Worm (Caenorhabditis elegans) whole organism, L2 larva: ENCODE measurements around the gene ace-3.

Experiments used
- C34F6.9 ChIP-seq: fragments of 150-350 bp; optimal IDR thresholded peaks from 2 replicates; lab custom pipeline; 2014; ENCODE audit warnings: missing biosample characterization, missing genetic modification characterization
- F13H6.1 ChIP-seq: sonication (generic microtip); optimal IDR thresholded peaks from 2 replicates; lab custom pipeline; 2016; ENCODE audit warnings: missing genetic modification characterization, missing compliant biosample characterization
- Y55F3AM.14 ChIP-seq: fragments of 200-800 bp; sonication (Bioruptor generic); optimal IDR thresholded peaks from 2 replicates; lab custom pipeline; 2018; ENCODE audit warnings: mild to moderate bottlenecking, missing genetic modification characterization, missing compliant biosample characterization
- ZK546.5 ChIP-seq: sonication (generic microtip); optimal IDR thresholded peaks from 2 replicates; lab custom pipeline; 2017; ENCODE audit warnings: missing biosample characterization, missing genetic modification characterization
- alr-1 ChIP-seq: fragments of 150-350 bp; optimal IDR thresholded peaks from 2 replicates; lab custom pipeline; 2014; ENCODE audit warnings: missing biosample characterization, missing genetic modification characterization
- blmp-1 ChIP-seq: sonication (generic microtip); optimal IDR thresholded peaks from 2 replicates; lab custom pipeline; 2017; ENCODE audit warnings: missing genetic modification characterization, mild to moderate bottlenecking, missing compliant biosample characterization, antibody characterized with exemption, moderate library complexity; ENCODE audit not compliant: insufficient read depth
- crh-2 ChIP-seq: sonication (generic microtip); optimal IDR thresholded peaks from 2 replicates; lab custom pipeline; 2017; ENCODE audit warnings: missing biosample characterization, missing genetic modification characterization
- dmd-4 ChIP-seq: sonication (generic microtip); optimal IDR thresholded peaks from 2 replicates; lab custom pipeline; 2017; ENCODE audit warnings: missing biosample characterization, missing genetic modification characterization
- elt-1 ChIP-seq: fragments of 150-350 bp; optimal IDR thresholded peaks from 2 replicates; lab custom pipeline; 2014; ENCODE audit warnings: missing biosample characterization, missing genetic modification characterization
- elt-3 ChIP-seq: sonication (generic microtip); optimal IDR thresholded peaks from 2 replicates; lab custom pipeline; 2017; ENCODE audit warnings: missing biosample characterization, missing genetic modification characterization
- fos-1 ChIP-seq: fragments of 150-350 bp; optimal IDR thresholded peaks from 2 replicates; lab custom pipeline; 2014; ENCODE audit warnings: missing biosample characterization, missing genetic modification characterization
- gmeb-1 ChIP-seq: fragments of 150-350 bp; optimal IDR thresholded peaks from 2 replicates; lab custom pipeline; 2014; ENCODE audit warnings: missing biosample characterization, missing genetic modification characterization
- lin-11 ChIP-seq: fragments of 150-350 bp; sonication (generic microtip); optimal IDR thresholded peaks from 2 replicates; lab custom pipeline; 2014; ENCODE audit warnings: missing biosample characterization, missing genetic modification characterization, inconsistent platforms, mixed read lengths
- lin-13 ChIP-seq: fragments of 150-350 bp; optimal IDR thresholded peaks from 2 replicates; lab custom pipeline; 2014; ENCODE audit warnings: missing biosample characterization, missing genetic modification reagents, missing genetic modification characterization
- mdl-1 ChIP-seq, 2 experiments: fragments of 150-350 bp in 1 of 2; sonication (generic microtip) in 1 of 2; optimal IDR thresholded peaks; 2 replicates each; lab custom pipeline; 2017; ENCODE audit warnings: missing biosample characterization in 2 of 2, missing genetic modification characterization in 2 of 2
- nhr-12 ChIP-seq: fragments of 150-350 bp; optimal IDR thresholded peaks from 2 replicates; lab custom pipeline; 2014; ENCODE audit warnings: missing biosample characterization, missing genetic modification characterization
- nhr-129 ChIP-seq: fragments of 150-350 bp; optimal IDR thresholded peaks from 2 replicates; lab custom pipeline; 2014; ENCODE audit warnings: missing biosample characterization, missing genetic modification characterization
- nhr-21 ChIP-seq: fragments of 150-350 bp; optimal IDR thresholded peaks from 2 replicates; lab custom pipeline; 2014; ENCODE audit warnings: missing biosample characterization, missing genetic modification characterization
- nhr-23 ChIP-seq: fragments of 150-350 bp; optimal IDR thresholded peaks from 2 replicates; lab custom pipeline; 2014; ENCODE audit warnings: missing biosample characterization, missing genetic modification reagents, missing genetic modification characterization
- nhr-237 ChIP-seq: fragments of 150-350 bp; optimal IDR thresholded peaks from 2 replicates; lab custom pipeline; 2014; ENCODE audit warnings: missing biosample characterization, missing genetic modification characterization
- nhr-25 ChIP-seq: fragments of 150-350 bp; sonication (generic microtip); optimal IDR thresholded peaks from 3 replicates; lab custom pipeline; 2014; ENCODE audit warnings: missing biosample characterization, missing genetic modification characterization
- nhr-77 ChIP-seq: fragments of 150-350 bp; optimal IDR thresholded peaks from 2 replicates; lab custom pipeline; 2014; ENCODE audit warnings: missing biosample characterization, missing genetic modification characterization
- peb-1 ChIP-seq: fragments of 150-350 bp; optimal IDR thresholded peaks from 2 replicates; lab custom pipeline; 2014; ENCODE audit warnings: missing biosample characterization, missing genetic modification characterization
- sem-4 ChIP-seq: fragments of 150-350 bp; optimal IDR thresholded peaks from 2 replicates; lab custom pipeline; 2014; ENCODE audit warnings: missing biosample characterization, missing genetic modification reagents, missing genetic modification characterization
- skn-1 ChIP-seq: sonication (generic microtip); optimal IDR thresholded peaks from 2 replicates; lab custom pipeline; 2017; ENCODE audit warnings: missing biosample characterization, missing genetic modification characterization
- sma-3 ChIP-seq: sonication (generic microtip); optimal IDR thresholded peaks from 2 replicates; lab custom pipeline; 2016; ENCODE audit warnings: missing genetic modification reagents, missing genetic modification characterization, missing compliant biosample characterization
- snpc-4 ChIP-seq: fragments of 150-350 bp; optimal IDR thresholded peaks from 2 replicates; lab custom pipeline; 2014; ENCODE audit warnings: missing biosample characterization, missing genetic modification characterization
- unc-39 ChIP-seq: fragments of 150-350 bp; optimal IDR thresholded peaks from 2 replicates; lab custom pipeline; 2014; ENCODE audit warnings: missing biosample characterization, missing genetic modification characterization
- unc-55 ChIP-seq: fragments of 150-350 bp; sonication (generic microtip); optimal IDR thresholded peaks from 3 replicates; lab custom pipeline; 2014; ENCODE audit warnings: missing biosample characterization, missing genetic modification reagents, missing genetic modification characterization
- unc-62 ChIP-seq: fragments of 150-350 bp; optimal IDR thresholded peaks from 2 replicates; lab custom pipeline; 2014; ENCODE audit warnings: missing biosample characterization, missing genetic modification reagents, missing genetic modification characterization
- zag-1 ChIP-seq: fragments of 150-350 bp; optimal IDR thresholded peaks from 2 replicates; lab custom pipeline; 2014; ENCODE audit warnings: missing biosample characterization, missing genetic modification characterization
- ztf-1 ChIP-seq: fragments of 200-800 bp; sonication (Bioruptor generic); conservative IDR thresholded peaks from 2 replicates; pipeline ENCODE4 v1.3.6; 2022; ENCODE audit warnings: missing genetic modification characterization, missing compliant biosample characterization
- ztf-11 ChIP-seq: sonication (generic microtip); optimal IDR thresholded peaks from 2 replicates; lab custom pipeline; 2017; ENCODE audit warnings: missing biosample characterization, missing genetic modification characterization
- ztf-4 ChIP-seq: fragments of 150-350 bp; optimal IDR thresholded peaks from 2 replicates; lab custom pipeline; 2014; ENCODE audit warnings: missing biosample characterization, missing genetic modification characterization

The ace-3 gene

DNA sequence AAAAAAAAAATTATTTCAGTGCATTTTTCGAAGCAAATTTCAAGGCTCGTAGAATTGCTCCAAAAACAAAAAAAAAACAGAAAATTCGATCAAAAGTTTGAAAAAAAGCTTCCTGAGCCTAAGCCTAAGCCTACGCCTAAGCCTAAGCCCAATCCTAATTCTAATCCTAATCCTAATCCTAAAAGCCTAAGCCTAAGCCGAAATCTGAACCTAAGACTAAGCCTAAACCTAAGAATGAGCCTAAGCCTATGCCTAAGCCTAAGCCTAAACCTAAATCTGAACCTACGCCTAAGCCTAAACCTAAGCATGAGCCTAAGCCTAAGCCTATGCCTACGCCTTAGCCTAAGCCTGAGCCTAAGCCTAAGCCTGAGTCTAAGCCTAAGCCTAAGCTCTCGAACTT is 776 bp downstream of the ace-3 start:
- TF ChIP-seq zag-1 (tag; lab: Kevin White, UChicago) (no peak), unc-39 (tag; lab: Kevin White, UChicago) (no peak), snpc-4 (no peak), nhr-21 (tag; lab: Kevin White, UChicago) (no peak), nhr-129 (tag; lab: Kevin White, UChicago) (no peak), nhr-237 (tag; lab: Kevin White, UChicago) (no peak), alr-1 (tag; lab: Kevin White, UChicago) (no peak), lin-13 (GFP tag; lab: Kevin White, UChicago) (no peak), F13H6.1 (tag; lab: Kevin White, UChicago) (no peak), ztf-1 (GFP tag; lab: Robert Waterston, UW) (no peak), blmp-1 (tag; lab: Kevin White, UChicago) (no peak), C34F6.9 (tag; lab: Kevin White, UChicago) (no peak)

- TF ChIP-seq ztf-1 (GFP tag; lab: Robert Waterston, UW) (no peak), sma-3 (GFP tag; lab: Kevin White, UChicago) (no peak), unc-62 (no peak), elt-3 (tag; lab: Kevin White, UChicago) (no peak)
- TF ChIP-seq, all 48 proteins: peak for 0
These were observed 5.7 kb downstream of the ace-3 start, which contains the start of gene hot-7 for ce11 chrII:14211118-14211517. Gene hot-7, plus strand, starts transcription at chrII:14211418.

DNA sequence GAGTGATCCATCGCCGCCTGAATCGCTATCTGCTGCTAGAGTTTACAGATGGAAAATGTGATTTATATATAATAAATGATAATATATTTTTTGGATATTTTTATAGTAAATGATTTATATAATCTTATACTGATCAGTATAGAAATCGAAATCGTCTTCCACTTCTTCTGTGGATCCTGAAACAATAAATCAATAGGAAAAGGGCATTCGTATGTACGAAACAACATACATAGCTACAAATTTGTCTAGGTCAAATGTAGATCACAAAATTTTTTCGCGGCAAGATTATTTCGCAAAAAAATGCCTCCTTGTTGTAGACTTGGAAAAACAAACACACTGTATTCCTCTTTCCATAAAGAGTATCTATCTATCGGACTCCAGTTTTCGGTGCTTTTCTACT is 8.7 kb downstream of the ace-3 start, which contains the start of gene Y48B6A.10:
Gene Y48B6A.10, plus strand, starts transcription at position 301 of the 400 bp plus-strand sequence.
- TF ChIP-seq lin-11 (tag; lab: Kevin White, UChicago): no peak
- TF ChIP-seq alr-1 (tag; lab: Kevin White, UChicago): no peak
- TF ChIP-seq sem-4: no peak
- TF ChIP-seq C34F6.9 (tag; lab: Kevin White, UChicago): no peak
- TF ChIP-seq mdl-1 (tag; optimal IDR thresholded peaks at IDR 0.05; lab: Kevin White, UChicago): no peak
- TF ChIP-seq skn-1 (tag; lab: Kevin White, UChicago): no peak
- no peak for TF ChIP-seq F13H6.1 (tag; lab: Kevin White, UChicago)
- TF ChIP-seq ZK546.5 (tag; lab: Kevin White, UChicago): no peak
- no peak for TF ChIP-seq ztf-11 (tag; lab: Kevin White, UChicago)

DNA sequence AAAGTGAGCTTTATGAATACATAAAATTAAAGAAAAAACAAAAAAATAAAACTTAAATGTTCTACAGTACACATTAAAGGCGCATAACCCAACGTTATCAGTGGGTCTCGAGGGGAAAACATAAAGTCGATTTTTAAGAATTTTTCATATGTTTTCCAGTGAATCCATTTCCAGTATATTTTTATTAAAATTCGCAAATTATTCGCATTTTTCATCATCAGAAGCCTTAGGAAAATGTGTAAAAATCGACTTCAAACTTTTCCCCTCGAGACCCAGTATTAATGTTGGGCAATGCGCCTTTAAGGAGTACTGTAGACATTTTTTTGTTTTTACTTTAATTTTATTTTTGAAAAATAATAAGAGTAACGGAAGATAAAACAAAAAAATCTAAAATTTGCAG is 12.7 kb downstream of the ace-3 start:
- no peak for TF ChIP-seq nhr-77 (tag; lab: Kevin White, UChicago)
- no peak for TF ChIP-seq gmeb-1
- TF ChIP-seq sem-4: no peak
- TF ChIP-seq nhr-129 (tag; lab: Kevin White, UChicago): no peak
- no peak for TF ChIP-seq skn-1 (tag; lab: Kevin White, UChicago)

ce11 chrII:14226175-14226574 is 20.7 kb downstream of the ace-3 start, which contains the start of gene Y48B6A.13:
Gene Y48B6A.13, minus strand, starts transcription at chrII:14226275.
- TF ChIP-seq ztf-4 (tag; lab: Kevin White, UChicago): no peak
- TF ChIP-seq blmp-1 (tag; lab: Kevin White, UChicago): no peak
- no peak for TF ChIP-seq nhr-23
- TF ChIP-seq zag-1 (tag; lab: Kevin White, UChicago): no peak
- TF ChIP-seq nhr-21 (tag; lab: Kevin White, UChicago): no peak

- no peak for TF ChIP-seq nhr-21 (tag; lab: Kevin White, UChicago)
- TF ChIP-seq sma-3 (GFP tag; lab: Kevin White, UChicago): no peak
- no peak for TF ChIP-seq snpc-4
- TF ChIP-seq sem-4: no peak
- TF ChIP-seq ZK546.5 (tag; lab: Kevin White, UChicago): no peak
- TF ChIP-seq ztf-1 (GFP tag; lab: Robert Waterston, UW): no peak
- TF ChIP-seq, all 48 proteins: peak for 0
These were observed 24.6 kb downstream of the ace-3 start for ce11 chrII:14230075-14230474.

ce11 chrII:14230938-14231337 is 25.5 kb downstream of the ace-3 start:
- TF ChIP-seq peb-1: no peak
- no peak for TF ChIP-seq elt-1 (tag; lab: Kevin White, UChicago)
- no peak for TF ChIP-seq nhr-25 (tag; lab: Kevin White, UChicago)
- TF ChIP-seq nhr-77 (tag; lab: Kevin White, UChicago): no peak
- no peak for TF ChIP-seq unc-62
- no peak for TF ChIP-seq dmd-4 (tag; lab: Kevin White, UChicago)
- TF ChIP-seq unc-55 (GFP tag; lab: Kevin White, UChicago): no peak
- no peak for TF ChIP-seq alr-1 (tag; lab: Kevin White, UChicago)
- TF ChIP-seq mdl-1 (tag; optimal IDR thresholded peaks at IDR 0.05; lab: Kevin White, UChicago): no peak
- TF ChIP-seq nhr-12 (tag; lab: Kevin White, UChicago): no peak
- TF ChIP-seq nhr-23: no peak
- TF ChIP-seq sma-3 (GFP tag; lab: Kevin White, UChicago): no peak
- TF ChIP-seq fos-1 (tag; lab: Kevin White, UChicago): no peak
- TF ChIP-seq Y55F3AM.14 (GFP tag; lab: Kevin White, UChicago): no peak
- no peak for TF ChIP-seq lin-13 (GFP tag; lab: Kevin White, UChicago)
- TF ChIP-seq crh-2 (tag; lab: Kevin White, UChicago): no peak
- TF ChIP-seq ztf-4 (tag; lab: Kevin White, UChicago): no peak
